Fruit fly (Drosophila melanogaster) whole organism, wandering third instar larva: ENCODE measurements around the gene CG2126.

Experiments used
- Abd-B ChIP-seq: fragments of >200 bp; optimal IDR thresholded peaks from 2 replicates; lab custom pipeline; 2017; ENCODE audit warnings: missing biosample characterization, missing genetic modification characterization
- CG32264 ChIP-seq: fragments of 200-800 bp; sonication (Bioruptor generic); optimal IDR thresholded peaks from 2 replicates; lab custom pipeline; 2016; ENCODE audit warnings: missing biosample characterization, missing genetic modification characterization
- CrebA ChIP-seq: fragments of 200-800 bp; sonication (Bioruptor generic); optimal IDR thresholded peaks from 2 replicates; lab custom pipeline; 2016; ENCODE audit warnings: missing biosample characterization, mild to moderate bottlenecking, missing genetic modification characterization, borderline replicate concordance
- Dfd ChIP-seq: fragments of >200 bp; optimal IDR thresholded peaks from 2 replicates; lab custom pipeline; 2017; ENCODE audit warnings: missing biosample characterization, missing genetic modification characterization
- Dif ChIP-seq: fragments of 200-275, 200-300 bp; sonication (Bioruptor generic); optimal IDR thresholded peaks from 2 replicates; lab custom pipeline; 2018; ENCODE audit warnings: missing biosample characterization, missing genetic modification characterization; ENCODE audit not compliant: partially characterized antibody
- GATAd ChIP-seq: sonication (Bioruptor generic); optimal IDR thresholded peaks from 2 replicates; lab custom pipeline; 2016; ENCODE audit warnings: missing biosample characterization, missing genetic modification characterization
- HLH106 ChIP-seq: fragments of 200-800 bp; optimal IDR thresholded peaks from 3 replicates; lab custom pipeline; 2019; ENCODE audit warnings: missing biosample characterization, mild to moderate bottlenecking, missing genetic modification characterization, moderate library complexity
- Hnf4 ChIP-seq: fragments of 200-800 bp; sonication (Bioruptor generic); optimal IDR thresholded peaks from 2 replicates; lab custom pipeline; 2016; ENCODE audit warnings: missing biosample characterization, mild to moderate bottlenecking, missing genetic modification characterization
- Hr78 ChIP-seq: fragments of >200 bp; optimal IDR thresholded peaks from 2 replicates; lab custom pipeline; 2017; ENCODE audit warnings: missing biosample characterization, missing genetic modification characterization
- Jra ChIP-seq: sonication (Bioruptor generic); optimal IDR thresholded peaks from 2 replicates; lab custom pipeline; 2016; ENCODE audit warnings: missing biosample characterization, missing genetic modification characterization
- Mio ChIP-seq: sonication (Bioruptor generic); optimal IDR thresholded peaks from 2 replicates; lab custom pipeline; 2016; ENCODE audit warnings: missing biosample characterization, missing genetic modification characterization
- Myc ChIP-seq: fragments of >200 bp; optimal IDR thresholded peaks from 2 replicates; lab custom pipeline; 2017
- OdsH ChIP-seq: fragments of 200-800 bp; sonication (Bioruptor generic); optimal IDR thresholded peaks from 2 replicates; lab custom pipeline; 2016; ENCODE audit warnings: missing biosample characterization, mild to moderate bottlenecking, missing genetic modification characterization
- Rel ChIP-seq, 2 experiments: fragments of 200-800 bp; sonication (Bioruptor generic) in 1 of 2; optimal IDR thresholded peaks; 2 replicates in 1 of 2; 3 replicates in 1 of 2; lab custom pipeline; 2016 to 2019; ENCODE audit warnings: mild to moderate bottlenecking in 2 of 2, missing biosample characterization in 2 of 2, missing genetic modification characterization in 2 of 2, moderate library complexity in 1 of 2
- Sp1 ChIP-seq: fragments of 200-800 bp; sonication (Bioruptor generic); optimal IDR thresholded peaks from 3 replicates; lab custom pipeline; 2019; ENCODE audit warnings: missing biosample characterization, mild to moderate bottlenecking, missing genetic modification characterization, moderate library complexity
- br ChIP-seq: fragments of 200-800 bp; sonication (Bioruptor generic); optimal IDR thresholded peaks from 2 replicates; lab custom pipeline; 2016; ENCODE audit warnings: missing biosample characterization, missing genetic modification characterization
- brk ChIP-seq: fragments of 200-800 bp; sonication (Bioruptor generic); optimal IDR thresholded peaks from 2 replicates; lab custom pipeline; 2016; ENCODE audit warnings: missing biosample characterization, mild to moderate bottlenecking, missing genetic modification characterization
- dl ChIP-seq, 2 experiments: fragments of 175-275, 200-275 bp in 1 of 2; fragments of 200-275 bp in 1 of 2; sonication (Bioruptor generic); optimal IDR thresholded peaks; lab custom pipeline; 2018; ENCODE audit warnings: mild to moderate bottlenecking in 2 of 2, missing biosample characterization in 2 of 2, missing genetic modification characterization in 2 of 2, moderate library complexity in 2 of 2; ENCODE audit not compliant: partially characterized antibody in 2 of 2, insufficient read depth in 1 of 2
- ey ChIP-seq: fragments of 200-800 bp; sonication (Bioruptor generic); optimal IDR thresholded peaks from 2 replicates; lab custom pipeline; 2016; ENCODE audit warnings: missing biosample characterization, missing genetic modification characterization
- foxo ChIP-seq, 2 experiments: fragments of 200-800 bp; sonication (Bioruptor generic); optimal IDR thresholded peaks; 2 replicates in 1 of 2; 3 replicates in 1 of 2; lab custom pipeline; 2016 to 2017; ENCODE audit warnings: missing biosample characterization in 2 of 2, missing genetic modification characterization in 2 of 2
- h ChIP-seq: fragments of 200-800 bp; sonication (Bioruptor generic); optimal IDR thresholded peaks from 3 replicates; lab custom pipeline; 2016; ENCODE audit warnings: missing biosample characterization, mild to moderate bottlenecking, missing genetic modification characterization
- lola ChIP-seq: fragments of >200 bp; optimal IDR thresholded peaks from 2 replicates; lab custom pipeline; 2017; ENCODE audit warnings: missing biosample characterization, missing genetic modification characterization
- pan ChIP-seq: fragments of >200 bp; optimal IDR thresholded peaks from 2 replicates; lab custom pipeline; 2017
- psq ChIP-seq: fragments of 200-800 bp; sonication (Bioruptor generic); optimal IDR thresholded peaks from 3 replicates; lab custom pipeline; 2017; ENCODE audit warnings: missing biosample characterization, mild to moderate bottlenecking, missing genetic modification characterization, moderate library complexity
- rgr ChIP-seq: fragments of 200-800 bp; sonication (Bioruptor generic); optimal IDR thresholded peaks from 3 replicates; lab custom pipeline; 2016; ENCODE audit warnings: missing biosample characterization, mild to moderate bottlenecking, missing genetic modification characterization
- sage ChIP-seq: fragments of 200-800 bp; sonication (Bioruptor generic); optimal IDR thresholded peaks from 2 replicates; lab custom pipeline; 2016; ENCODE audit warnings: missing biosample characterization, mild to moderate bottlenecking, missing genetic modification characterization
- sv ChIP-seq: fragments of 200-800 bp; sonication (Bioruptor generic); optimal IDR thresholded peaks from 3 replicates; lab custom pipeline; 2016; ENCODE audit warnings: missing biosample characterization, missing genetic modification characterization
- tai ChIP-seq: sonication (Bioruptor generic); optimal IDR thresholded peaks from 2 replicates; lab custom pipeline; 2016; ENCODE audit warnings: missing biosample characterization, missing genetic modification characterization
- woc ChIP-seq: sonication (Bioruptor generic); optimal IDR thresholded peaks from 2 replicates; lab custom pipeline; 2016; ENCODE audit warnings: missing biosample characterization, mild to moderate bottlenecking, missing genetic modification characterization

Gene CG2126

DNA sequence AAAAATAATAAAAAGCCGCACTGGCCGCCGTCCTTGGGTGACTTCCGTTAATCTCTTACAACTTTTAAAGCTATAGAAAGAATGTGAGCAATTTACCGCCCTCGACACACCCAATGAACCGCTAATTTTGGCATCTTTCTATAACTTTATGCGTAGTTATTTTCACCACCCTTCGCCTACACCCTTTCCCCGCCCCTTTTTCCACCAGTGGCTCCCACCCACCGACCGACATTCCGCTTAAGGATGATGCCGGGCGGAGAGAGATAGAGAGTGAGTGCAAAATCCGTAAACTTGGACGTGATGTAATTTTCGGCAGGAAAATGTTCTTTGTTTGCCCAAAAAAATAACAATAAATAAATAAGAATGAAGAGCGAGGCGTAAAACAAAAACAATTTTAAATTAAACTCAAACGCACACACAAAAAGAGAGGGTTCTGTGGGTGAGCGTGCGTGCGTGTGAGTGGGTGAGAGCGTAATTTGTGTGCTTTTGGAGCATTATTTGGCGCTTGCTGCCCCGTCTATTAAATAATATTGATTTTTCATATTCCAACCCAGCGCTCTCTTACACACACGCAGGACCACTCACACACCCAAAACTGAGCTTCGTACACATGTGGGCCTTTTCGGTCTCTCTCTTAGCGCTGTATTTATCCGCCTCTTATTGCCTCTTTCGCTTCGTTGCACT is 1.2 kb upstream of the CG2126 start:
- TF ChIP-seq Rel (GFP tag; optimal IDR thresholded peaks at IDR 0.05; lab: Kevin White, UChicago) (peak; percentile 20), Rel (tag; optimal IDR thresholded peaks at IDR 0.05; lab: Kevin White, UChicago) (no peak), Myc (lab: Kevin White, UChicago) (no peak), GATAd (no peak), Abd-B (GFP tag; lab: Kevin White, UChicago) (no peak), br (no peak), Hr78 (GFP tag; lab: Kevin White, UChicago) (no peak), h (GFP tag; lab: Kevin White, UChicago) (no peak), brk (GFP tag; lab: Kevin White, UChicago) (no peak), psq (GFP tag; lab: Kevin White, UChicago) (peak; percentile 17), OdsH (GFP tag; lab: Kevin White, UChicago) (peak; percentile 9), Dif (GFP tag; lab: Kevin White, UChicago) (peak; percentile 66), ey (no peak), woc (GFP tag; lab: Kevin White, UChicago) (no peak), CG32264 (GFP tag; lab: Kevin White, UChicago) (no peak), rgr (no peak)

- TF ChIP-seq Sp1 (GFP tag; lab: Kevin White, UChicago) (peak; percentile 26), sv (peak; percentile 16), foxo (GFP tag; optimal IDR thresholded peaks at IDR 0.05; lab: Kevin White, UChicago) (peak in 1 of 2 experiments; percentile 5), Mio (no peak), HLH106 (tag; lab: Kevin White, UChicago) (peak; percentile 12), Hnf4 (no peak), CrebA (GFP tag; lab: Kevin White, UChicago) (no peak), sage (GFP tag; lab: Kevin White, UChicago) (peak; percentile 59), rgr (peak; percentile 19), h (GFP tag; lab: Kevin White, UChicago) (peak; percentile 32)
Observed at dm6 chr3R:31771790-31772576, 4.5 kb downstream of the CG2126 start, which contains the start of the genes betaGlu and sip3. betaGlu (minus strand) TSS chr3R:31771848. sip3 (plus strand) TSS chr3R:31772219.

- TF ChIP-seq tai (no peak), lola (no peak), dl (GFP tag; optimal IDR thresholded peaks at IDR 0.05; lab: Kevin White, UChicago; ENCODE audit: insufficient read depth in 1 of 2, partially characterized antibody in 2 of 2) (no peak), CrebA (GFP tag; lab: Kevin White, UChicago) (no peak), Jra (GFP tag; lab: Kevin White, UChicago) (no peak), sage (GFP tag; lab: Kevin White, UChicago) (no peak), h (GFP tag; lab: Kevin White, UChicago) (no peak), Myc (lab: Kevin White, UChicago) (no peak), rgr (no peak), Abd-B (GFP tag; lab: Kevin White, UChicago) (no peak), CG32264 (GFP tag; lab: Kevin White, UChicago) (no peak), pan (lab: Kevin White, UChicago) (no peak), psq (GFP tag; lab: Kevin White, UChicago) (no peak), Dfd (GFP tag; lab: Kevin White, UChicago) (no peak)
Observed at dm6 chr3R:31768198-31768597, 8.3 kb downstream of the CG2126 start.

dm6 chr3R:31767528-31767927 is 8.9 kb downstream of the CG2126 start:
- TF ChIP-seq CrebA (GFP tag; lab: Kevin White, UChicago) (no peak), GATAd (no peak), Rel (GFP tag; optimal IDR thresholded peaks at IDR 0.05; lab: Kevin White, UChicago) (no peak), Rel (tag; optimal IDR thresholded peaks at IDR 0.05; lab: Kevin White, UChicago) (no peak), OdsH (GFP tag; lab: Kevin White, UChicago) (no peak), Dif (GFP tag; lab: Kevin White, UChicago) (no peak), h (GFP tag; lab: Kevin White, UChicago) (no peak), br (no peak)
